Fruit fly (Drosophila melanogaster): ENCODE data around the gene CG9427.

The CG9427 gene

dm6 chr3R:9598099-9598498, 28.6 kb downstream of the CG9427 start (continued):
- peak; percentile 75 for TF ChIP-seq zfh1 (GFP tag; IDR thresholded peaks at IDR 0.05)
- no peak for TF ChIP-seq gfzf (GFP tag; optimal IDR thresholded peaks at IDR 0.05)
- TF ChIP-seq vnd (GFP tag; IDR thresholded peaks at IDR 0.05; ENCODE audit: partially characterized antibody): no peak
- no peak for TF ChIP-seq CG3838 (GFP tag; optimal IDR thresholded peaks at IDR 0.05)
- TF ChIP-seq exex (tag; optimal IDR thresholded peaks at IDR 0.05): no peak
- TF ChIP-seq CG14441 (GFP tag; IDR thresholded peaks at IDR 0.05): peak; percentile 18; the same call in 1 of the 2 replicates
- TF ChIP-seq Six4 (GFP tag; optimal IDR thresholded peaks at IDR 0.05): no peak
- TF ChIP-seq CG6272 (GFP tag; IDR thresholded peaks at IDR 0.05): no peak
- TF ChIP-seq CG10209 (GFP tag; optimal IDR thresholded peaks at IDR 0.05): peak; percentile 58
- no peak for TF ChIP-seq CG1792 (GFP tag; optimal IDR thresholded peaks at IDR 0.05)
- TF ChIP-seq CG14667 (GFP tag; IDR thresholded peaks at IDR 0.05): no peak
- peak; percentile 50 for TF ChIP-seq CG12071 (GFP tag; optimal IDR thresholded peaks at IDR 0.05)
- peak; percentile 52 for TF ChIP-seq CG12391 (tag; optimal IDR thresholded peaks at IDR 0.05)
- no peak for TF ChIP-seq CG4854 (GFP tag; optimal IDR thresholded peaks at IDR 0.05)
- TF ChIP-seq Fer1 (GFP tag; optimal IDR thresholded peaks at IDR 0.05): no peak
- TF ChIP-seq GATAe (GFP tag; conservative IDR thresholded peaks at IDR 0.05): no peak
- peak; percentile 25 for TF ChIP-seq her (GFP tag; optimal IDR thresholded peaks at IDR 0.05)
- TF ChIP-seq otp (GFP tag; IDR thresholded peaks at IDR 0.05): no peak
- TF ChIP-seq CG13287 (GFP tag; IDR thresholded peaks at IDR 0.05; ENCODE audit: partially characterized antibody): no peak
- TF ChIP-seq CG8359 (GFP tag; optimal IDR thresholded peaks at IDR 0.05; ENCODE audit: borderline replicate concordance): peak; percentile 53
- no peak for TF ChIP-seq Dp (GFP tag; optimal IDR thresholded peaks at IDR 0.05)
- TF ChIP-seq Nf-YA (GFP tag; IDR thresholded peaks at IDR 0.05): no peak
- no peak for TF ChIP-seq bbx (GFP tag; IDR thresholded peaks at IDR 0.05; ENCODE audit: partially characterized antibody)
- TF ChIP-seq gt (GFP tag; IDR thresholded peaks at IDR 0.05): no peak
- no peak for TF ChIP-seq CG9215 (GFP tag; IDR thresholded peaks at IDR 0.05)
- no peak for TF ChIP-seq lov (optimal IDR thresholded peaks at IDR 0.05)
- no peak for TF ChIP-seq lov (GFP tag; IDR thresholded peaks at IDR 0.05)
- TF ChIP-seq Opbp (GFP tag; IDR thresholded peaks at IDR 0.05; ENCODE audit: partially characterized antibody): no peak
- TF ChIP-seq CG1832 (GFP tag; optimal IDR thresholded peaks at IDR 0.05): no peak
- no peak for TF ChIP-seq odd (GFP tag; optimal IDR thresholded peaks at IDR 0.05)
- peak; percentile 64 for TF ChIP-seq CG17328 (GFP tag; IDR thresholded peaks at IDR 0.05)
- TF ChIP-seq salm (tag; optimal IDR thresholded peaks at IDR 0.05): peak; percentile 43
- 0 out of 2 replicates have a peak, but pooled peaks have one; percentile 40 for TF ChIP-seq sim (GFP tag; IDR thresholded peaks at IDR 0.05)
- peak; percentile 28 for TF ChIP-seq CG6813 (GFP tag; optimal IDR thresholded peaks at IDR 0.05)
- peak; percentile 8; the same call in 1 of the 2 replicates for TF ChIP-seq slbo (GFP tag; IDR thresholded peaks at IDR 0.05)
- TF ChIP-seq CG14710 (tag; optimal IDR thresholded peaks at IDR 0.05): peak; percentile 71
- TF ChIP-seq Atf3 (GFP tag; optimal IDR thresholded peaks at IDR 0.05): peak; percentile 51
- TF ChIP-seq Xrp1 (GFP tag; IDR thresholded peaks at IDR 0.05): peak; percentile 36; the same call in 1 of the 2 replicates
- TF ChIP-seq cas (GFP tag; IDR thresholded peaks at IDR 0.05): no peak
- peak; percentile 12 for TF ChIP-seq Camta (GFP tag; optimal IDR thresholded peaks at IDR 0.05)
- TF ChIP-seq knrl (GFP tag; IDR thresholded peaks at IDR 0.05; ENCODE audit: partially characterized antibody): no peak
- no peak for TF ChIP-seq zfh2 (GFP tag; optimal IDR thresholded peaks at IDR 0.05)
- peak in 1 of 3 experiments; percentile 73 for TF ChIP-seq lola (GFP tag; optimal IDR thresholded peaks at IDR 0.05)
- TF ChIP-seq Sox100B (GFP tag; optimal IDR thresholded peaks at IDR 0.05): peak; percentile 39
- peak; percentile 42 for TF ChIP-seq CG4707 (GFP tag; optimal IDR thresholded peaks at IDR 0.05)
- no peak for TF ChIP-seq Dbx (GFP tag; IDR thresholded peaks at IDR 0.05)
- TF ChIP-seq CG7745 (tag; optimal IDR thresholded peaks at IDR 0.05): no peak
- no peak for TF ChIP-seq da (GFP tag; optimal IDR thresholded peaks at IDR 0.05)
- TF ChIP-seq CG13424 (tag; optimal IDR thresholded peaks at IDR 0.05): peak; percentile 47
- no peak for TF ChIP-seq Bteb2 (GFP tag; optimal IDR thresholded peaks at IDR 0.05)
- TF ChIP-seq CG11695 (GFP tag; IDR thresholded peaks at IDR 0.05): 0 out of 3 replicates have a peak, but pooled peaks have one; percentile 12

Data from whole organism, embryonic.